Fruit fly (Drosophila melanogaster): ENCODE results near the gene Npc2c.
A peak's percentile ranks its signal among the peaks of the same experiment; 100 is the strongest.

Gene Npc2c

dm6 chr3R:10034995-10035446, 25.0 kb upstream of the Npc2c start (continued):
- TF ChIP-seq CG2678 (tag; optimal IDR thresholded peaks at IDR 0.05): peak; percentile 16
- no peak for TF ChIP-seq CG15479 (GFP tag; optimal IDR thresholded peaks at IDR 0.05)
- 0 out of 3 replicates have a peak, but pooled peaks have one; percentile 54 for TF ChIP-seq CG2199 (GFP tag; IDR thresholded peaks at IDR 0.05)
- TF ChIP-seq crol (GFP tag; IDR thresholded peaks at IDR 0.05): no peak; the same call in 1 of the 2 replicates
- TF ChIP-seq Deaf1 (tag; optimal IDR thresholded peaks at IDR 0.05): peak; percentile 65
- TF ChIP-seq CG6813 (GFP tag; optimal IDR thresholded peaks at IDR 0.05): peak; percentile 19
- peak; percentile 80 for TF ChIP-seq kay (GFP tag; optimal IDR thresholded peaks at IDR 0.05)
- no peak for TF ChIP-seq Poxn (GFP tag; IDR thresholded peaks at IDR 0.05)
- no peak for TF ChIP-seq Mrtf (GFP tag; IDR thresholded peaks at IDR 0.05)
- TF ChIP-seq Hr78 (GFP tag; optimal IDR thresholded peaks at IDR 0.05): peak in 1 of 2 experiments; percentile 63
- TF ChIP-seq Trl (optimal IDR thresholded peaks at IDR 0.05): peak; percentile 56 to 82
- no peak for TF ChIP-seq Trl (GFP tag; optimal IDR thresholded peaks at IDR 0.05)
- TF ChIP-seq dmrt99B (tag; optimal IDR thresholded peaks at IDR 0.05): peak; percentile 38
- TF ChIP-seq CG1647 (GFP tag; optimal IDR thresholded peaks at IDR 0.05): no peak
- no peak for TF ChIP-seq dysf (GFP tag; IDR thresholded peaks at IDR 0.05)
- peak; percentile 7 for TF ChIP-seq CG10543 (GFP tag; optimal IDR thresholded peaks at IDR 0.05)
- no peak for TF ChIP-seq NfI (GFP tag; optimal IDR thresholded peaks at IDR 0.05)
- TF ChIP-seq kni (GFP tag; optimal IDR thresholded peaks at IDR 0.05): peak; percentile 80
- 0 out of 4 replicates have a peak, but pooled peaks have one; percentile 44 for TF ChIP-seq chinmo (GFP tag; IDR thresholded peaks at IDR 0.05; ENCODE audit: partially characterized antibody)
- no peak for TF ChIP-seq CG18599 (GFP tag; optimal IDR thresholded peaks at IDR 0.05)
- no peak for TF ChIP-seq HmgZ (tag; optimal IDR thresholded peaks at IDR 0.05)
- peak; percentile 28 for TF ChIP-seq Nf-YC (tag; optimal IDR thresholded peaks at IDR 0.05)
- TF ChIP-seq gt (GFP tag; IDR thresholded peaks at IDR 0.05): no peak
- TF ChIP-seq lilli (GFP tag; optimal IDR thresholded peaks at IDR 0.05): no peak
- peak; percentile 55 for TF ChIP-seq CG12769 (tag; optimal IDR thresholded peaks at IDR 0.05)
- no peak for TF ChIP-seq CG4730 (GFP tag; IDR thresholded peaks at IDR 0.05)
- 0 out of 3 replicates have a peak, but pooled peaks have one; percentile 9 for TF ChIP-seq row (GFP tag; IDR thresholded peaks at IDR 0.05)
- TF ChIP-seq Lhr (GFP tag; optimal IDR thresholded peaks at IDR 0.05): no peak
- TF ChIP-seq tio (GFP tag; optimal IDR thresholded peaks at IDR 0.05): no peak
- no peak for TF ChIP-seq bigmax (GFP tag; optimal IDR thresholded peaks at IDR 0.05)
- no peak for TF ChIP-seq Jarid2 (GFP tag; optimal IDR thresholded peaks at IDR 0.05)
- TF ChIP-seq Dfd (GFP tag; optimal IDR thresholded peaks at IDR 0.05): no peak
- no peak for TF ChIP-seq Elba2 (GFP tag; optimal IDR thresholded peaks at IDR 0.05)
- TF ChIP-seq sim (GFP tag; IDR thresholded peaks at IDR 0.05): no peak
- TF ChIP-seq CG17361 (GFP tag; IDR thresholded peaks at IDR 0.05): peak; percentile 32; the same call in 1 of the 3 replicates
- TF ChIP-seq Meics (GFP tag; optimal IDR thresholded peaks at IDR 0.05): peak; percentile 89
- no peak for TF ChIP-seq z (GFP tag; IDR thresholded peaks at IDR 0.05)
- TF ChIP-seq CG3726 (GFP tag; IDR thresholded peaks at IDR 0.05): no peak
- 0 out of 4 replicates have a peak, but pooled peaks have one; percentile 17 for TF ChIP-seq Dll (GFP tag; IDR thresholded peaks at IDR 0.05; ENCODE audit: partially characterized antibody)
- TF ChIP-seq D19A (tag; optimal IDR thresholded peaks at IDR 0.05): peak; percentile 41
- peak; percentile 37 for TF ChIP-seq CG17359 (tag; optimal IDR thresholded peaks at IDR 0.05)
- TF ChIP-seq pan (optimal IDR thresholded peaks at IDR 0.05): no peak
- peak in 1 of 2 experiments; percentile 35 for TF ChIP-seq pan (GFP tag; optimal IDR thresholded peaks at IDR 0.05 in 1 of 2, IDR thresholded peaks at IDR 0.05 in 1 of 2)
- TF ChIP-seq HmgD (GFP tag; optimal IDR thresholded peaks at IDR 0.05): no peak
- no peak for TF ChIP-seq CG10147 (GFP tag; optimal IDR thresholded peaks at IDR 0.05)
- no peak for TF ChIP-seq da (GFP tag; optimal IDR thresholded peaks at IDR 0.05)
- TF ChIP-seq CG8281 (tag; optimal IDR thresholded peaks at IDR 0.05): peak; percentile 35
- no peak for TF ChIP-seq stc (GFP tag; IDR thresholded peaks at IDR 0.05)
- TF ChIP-seq Eip74EF (GFP tag; optimal IDR thresholded peaks at IDR 0.05): peak in 1 of 2 experiments; percentile 44
- no peak for TF ChIP-seq wdn (GFP tag; IDR thresholded peaks at IDR 0.05)

Data from whole organism, embryonic.